Worm (Caenorhabditis elegans): ENCODE results near the gene Y38E10A.3.

Gene Y38E10A.3

DNA sequence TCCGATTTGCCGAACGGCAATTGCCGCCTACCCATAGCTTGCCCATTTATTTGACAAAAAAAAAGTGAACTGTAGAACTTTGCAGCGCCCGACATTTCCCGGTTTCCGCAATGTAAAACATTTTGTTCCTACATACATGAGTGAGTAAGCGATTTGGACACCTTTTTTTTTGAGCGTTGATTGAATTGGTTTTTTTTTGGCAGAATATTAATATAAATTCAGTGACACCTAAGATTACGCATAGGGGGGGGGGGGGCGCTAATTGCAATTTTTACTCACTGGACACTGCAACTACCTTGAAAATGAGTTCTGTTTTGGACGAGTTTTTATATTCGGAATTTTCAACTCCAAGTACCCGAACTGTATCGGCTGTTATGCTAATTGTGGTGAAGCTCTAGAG is 49.0 kb downstream of the Y38E10A.3 start, which contains the start of gene srx-118:
Gene srx-118, plus strand, starts transcription at position 301 of the 400 bp plus-strand sequence.
- TF ChIP-seq pha-4 (tag; optimal IDR thresholded peaks at IDR 0.05), result no peak
- TF ChIP-seq ceh-2 (tag; optimal IDR thresholded peaks at IDR 0.05), result no peak
- TF ChIP-seq C08G9.2 (tag; optimal IDR thresholded peaks at IDR 0.05), result no peak
- no peak for TF ChIP-seq elt-4 (tag; optimal IDR thresholded peaks at IDR 0.05)
- no peak for TF ChIP-seq C38D4.7 (GFP tag; optimal IDR thresholded peaks at IDR 0.05)
- TF ChIP-seq unc-42 (tag; optimal IDR thresholded peaks at IDR 0.05), result no peak
- TF ChIP-seq ttx-3 (tag; optimal IDR thresholded peaks at IDR 0.05), result no peak
